Worm (Caenorhabditis elegans): ENCODE measurements around the gene F10C2.5.

DNA sequence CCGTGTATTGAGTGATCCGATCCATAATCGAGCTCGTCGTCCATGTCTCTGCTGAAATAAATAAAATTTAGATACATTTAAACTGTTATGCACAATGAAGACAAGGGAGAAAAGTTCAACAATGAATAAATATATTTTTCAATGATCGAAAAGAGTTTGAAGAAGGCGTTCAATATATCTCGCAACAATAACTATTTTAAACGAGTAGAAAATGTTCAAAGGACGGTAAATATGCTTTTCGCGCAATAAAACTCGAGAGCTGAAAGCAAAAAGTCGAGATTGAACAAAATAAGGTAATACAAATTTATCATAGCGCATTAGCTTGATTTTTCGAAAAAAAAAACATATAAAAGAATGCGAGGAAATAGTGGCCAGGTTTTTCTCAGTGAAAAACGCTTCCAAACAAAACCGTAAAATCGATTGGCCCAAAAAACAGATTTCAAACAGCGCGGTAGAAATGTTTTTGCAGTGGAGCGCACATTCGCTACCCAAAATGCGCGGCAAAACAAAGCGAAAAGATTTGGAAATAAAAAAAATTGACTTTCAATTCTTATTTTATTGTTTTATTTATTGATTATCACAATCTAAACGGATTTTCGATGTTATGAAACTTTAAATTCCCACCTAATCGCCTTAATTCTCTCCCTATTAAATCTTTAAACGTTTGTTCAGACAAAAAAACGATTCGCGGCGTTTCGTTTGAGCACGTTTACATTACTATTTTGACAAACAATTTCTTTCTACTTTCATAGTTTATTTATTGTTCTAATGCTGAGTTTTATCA, 4.2 kb upstream of the F10C2.5 start, which contains the start of the genes kup-1 and F10C2.4:
- TF ChIP-seq dao-5 (tag; optimal IDR thresholded peaks at IDR 0.05) (no peak), him-1 (tag; optimal IDR thresholded peaks at IDR 0.05) (no peak)

Data from whole organism, L4/young adult.